Fruit fly (Drosophila melanogaster) whole organism, embryonic: Measurements from ENCODE around the gene fmt.
A peak's percentile ranks its signal among the peaks of the same experiment; 100 is the strongest.

ENCODE experiments used
- CG10147 ChIP-seq: fragments of 200-800 bp; sonication (Bioruptor generic); optimal IDR thresholded peaks from 2 replicates; lab custom pipeline; 2019; ENCODE audit warnings: missing biosample characterization, mild to moderate bottlenecking, missing genetic modification characterization, moderate library complexity
- CG10543 ChIP-seq: fragments of 200-800 bp; sonication (Bioruptor generic); optimal IDR thresholded peaks from 3 replicates; lab custom pipeline; 2017; ENCODE audit warnings: missing biosample characterization, mild to moderate bottlenecking, missing genetic modification characterization, moderate library complexity
- CG12236 ChIP-seq: fragments of 200-800 bp; sonication (Bioruptor generic); optimal IDR thresholded peaks from 2 replicates; lab custom pipeline; 2016; ENCODE audit warnings: missing biosample characterization, missing genetic modification characterization
- CG13296 ChIP-seq: fragments of 200-800 bp; sonication (Bioruptor generic); optimal IDR thresholded peaks from 3 replicates; lab custom pipeline; 2018; ENCODE audit warnings: missing biosample characterization, mild to moderate bottlenecking, missing genetic modification characterization
- CG14965 ChIP-seq: fragments of 200-800 bp; sonication (Bioruptor generic); optimal IDR thresholded peaks from 2 replicates; lab custom pipeline; 2016; ENCODE audit warnings: missing biosample characterization, missing genetic modification characterization, borderline replicate concordance
- CG1603 ChIP-seq: fragments of 200-800 bp; sonication (Bioruptor generic); optimal IDR thresholded peaks from 2 replicates; lab custom pipeline; 2019; ENCODE audit warnings: missing biosample characterization, mild to moderate bottlenecking, missing genetic modification characterization, moderate library complexity
- CG18011 ChIP-seq: fragments of 200-800 bp; sonication (Bioruptor generic); optimal IDR thresholded peaks from 2 replicates; lab custom pipeline; 2017; ENCODE audit warnings: missing biosample characterization, missing genetic modification characterization, mild to moderate bottlenecking, moderate library complexity, missing genotype
- CG43689 ChIP-seq: fragments of 200-800 bp; sonication (Bioruptor generic); IDR thresholded peaks from 2 replicates; pipeline ENCODE4 v1.3.6; 2022; ENCODE audit warnings: missing biosample characterization, missing genetic modification characterization
- CG4404 ChIP-seq: fragments of 200-800 bp; sonication (Bioruptor generic); IDR thresholded peaks from 2 replicates; pipeline ENCODE4 v1.3.6; 2022; ENCODE audit warnings: missing biosample characterization, missing genetic modification characterization
- CG6683 ChIP-seq: fragments of 200-800 bp; sonication (Bioruptor generic); optimal IDR thresholded peaks from 2 replicates; lab custom pipeline; 2017; ENCODE audit warnings: missing biosample characterization, mild to moderate bottlenecking, missing genetic modification characterization, missing genetic modification reagents
- CG7271 ChIP-seq: fragments of 200-800 bp; sonication (Bioruptor generic); optimal IDR thresholded peaks from 2 replicates; lab custom pipeline; 2018; ENCODE audit warnings: missing biosample characterization, mild to moderate bottlenecking, missing genetic modification characterization, moderate library complexity
- CG7928 ChIP-seq: fragments of 200-800 bp; sonication (Bioruptor generic); optimal IDR thresholded peaks from 2 replicates; lab custom pipeline; 2017; ENCODE audit warnings: missing biosample characterization, mild to moderate bottlenecking, missing genetic modification characterization
- D ChIP-seq, 2 experiments: fragments of 200-800 bp in 1 of 2; fragments of >200 bp in 1 of 2; sonication (Bioruptor generic) in 1 of 2; optimal IDR thresholded peaks; 2 replicates in 1 of 2; 3 replicates in 1 of 2; lab custom pipeline; 2017; ENCODE audit warnings: mild to moderate bottlenecking in 1 of 2, missing biosample characterization in 1 of 2, missing genetic modification characterization in 1 of 2, missing genetic modification reagents in 1 of 2
- D19A ChIP-seq: fragments of 200-800 bp; optimal IDR thresholded peaks from 3 replicates; lab custom pipeline; 2019; ENCODE audit warnings: missing biosample characterization, mild to moderate bottlenecking, missing genetic modification characterization, moderate library complexity
- Dek ChIP-seq: fragments of 200-800 bp; sonication (Bioruptor generic); optimal IDR thresholded peaks from 3 replicates; lab custom pipeline; 2019; ENCODE audit warnings: missing biosample characterization, mild to moderate bottlenecking, missing genetic modification characterization, moderate library complexity
- Ets65A ChIP-seq: fragments of 200-800 bp; sonication (Bioruptor generic); peaks from one replicate; lab custom pipeline; 2016; ENCODE audit warnings: missing biosample characterization, missing genetic modification characterization
- Fer1 ChIP-seq: fragments of 200-800 bp; sonication (Bioruptor generic); optimal IDR thresholded peaks from 2 replicates; lab custom pipeline; 2017; ENCODE audit warnings: missing biosample characterization, mild to moderate bottlenecking, missing genetic modification characterization
- Hey ChIP-seq: fragments of 200-800 bp; sonication (Bioruptor generic); optimal IDR thresholded peaks from 3 replicates; lab custom pipeline; 2018; ENCODE audit warnings: missing biosample characterization, mild to moderate bottlenecking, missing genetic modification characterization
- Hr3 ChIP-seq: fragments of 200-800 bp; sonication (Bioruptor generic); optimal IDR thresholded peaks from 3 replicates; lab custom pipeline; 2016; ENCODE audit warnings: missing biosample characterization, missing genetic modification characterization
- Lhr ChIP-seq: fragments of 200-800 bp; sonication (Bioruptor generic); optimal IDR thresholded peaks from 3 replicates; lab custom pipeline; 2017; ENCODE audit warnings: mild to moderate bottlenecking, missing biosample characterization, missing genetic modification reagents, missing genetic modification characterization
- Myb ChIP-seq: fragments of 200-800 bp; sonication (Bioruptor generic); optimal IDR thresholded peaks from 2 replicates; lab custom pipeline; 2016; ENCODE audit warnings: missing biosample characterization, missing genetic modification characterization
- Nf-YB ChIP-seq: fragments of 200-800 bp; sonication (Bioruptor generic); optimal IDR thresholded peaks from 3 replicates; lab custom pipeline; 2019; ENCODE audit warnings: missing biosample characterization, mild to moderate bottlenecking, missing genetic modification characterization, moderate library complexity
- Oaz ChIP-seq: fragments of 200-800 bp; sonication (Bioruptor generic); IDR thresholded peaks from 2 replicates; pipeline ENCODE4 v1.3.6; 2022; ENCODE audit warnings: missing biosample characterization, missing genetic modification characterization
- Poxn ChIP-seq: fragments of 200-800 bp; sonication (Bioruptor generic); IDR thresholded peaks from 2 replicates; pipeline ENCODE4 v1.3.6; 2022; ENCODE audit warnings: missing biosample characterization, missing genetic modification characterization
- Sox102F ChIP-seq: fragments of 200-800 bp; sonication (Bioruptor generic); optimal IDR thresholded peaks from 2 replicates; lab custom pipeline; 2018; ENCODE audit warnings: missing biosample characterization, mild to moderate bottlenecking, missing genetic modification characterization, moderate library complexity
- Xbp1 ChIP-seq: fragments of 200-800 bp; sonication (Bioruptor generic); optimal IDR thresholded peaks from 3 replicates; lab custom pipeline; 2016; ENCODE audit warnings: missing biosample characterization, mild to moderate bottlenecking, missing genetic modification characterization
- ac ChIP-seq: fragments of 200-800 bp; sonication (Bioruptor generic); optimal IDR thresholded peaks from 3 replicates; lab custom pipeline; 2017; ENCODE audit warnings: missing biosample characterization, mild to moderate bottlenecking, missing genetic modification characterization
- ap ChIP-seq: fragments of 200-800 bp; sonication (Bioruptor generic); IDR thresholded peaks from 2 replicates; pipeline ENCODE4 v1.3.6; 2022; ENCODE audit warnings: missing biosample characterization, missing genetic modification characterization
- ash1 ChIP-seq: fragments of 200-800 bp; sonication (Bioruptor generic); optimal IDR thresholded peaks from 2 replicates; lab custom pipeline; 2018; ENCODE audit warnings: missing biosample characterization, mild to moderate bottlenecking, missing genetic modification characterization
- chn ChIP-seq: fragments of 200-800 bp; sonication (Bioruptor generic); optimal IDR thresholded peaks from 2 replicates; lab custom pipeline; 2016; ENCODE audit warnings: missing biosample characterization, missing genetic modification characterization
- crol ChIP-seq: fragments of 200-800 bp; sonication (Bioruptor generic); IDR thresholded peaks from 2 replicates; pipeline ENCODE4 v1.3.6; 2022; ENCODE audit warnings: missing biosample characterization, missing genetic modification characterization
- cwo ChIP-seq: fragments of 200-800 bp; sonication (Bioruptor generic); optimal IDR thresholded peaks from 3 replicates; lab custom pipeline; 2017; ENCODE audit warnings: missing biosample characterization, missing genetic modification characterization, mild to moderate bottlenecking, moderate library complexity, missing genetic modification reagents
- dimm ChIP-seq: fragments of 200-800 bp; sonication (Bioruptor generic); IDR thresholded peaks from 2 replicates; pipeline ENCODE4 v1.3.6; 2022; ENCODE audit warnings: missing biosample characterization, missing genetic modification characterization
- disco-r ChIP-seq: fragments of 200-800 bp; sonication (Bioruptor generic); optimal IDR thresholded peaks from 2 replicates; lab custom pipeline; 2016; ENCODE audit warnings: missing biosample characterization, missing genetic modification characterization
- dpn ChIP-seq, 2 experiments: fragments of 200-800 bp; sonication (Bioruptor generic); optimal IDR thresholded peaks; 3 replicates each; lab custom pipeline; 2016; ENCODE audit warnings: missing biosample characterization in 2 of 2, missing genetic modification characterization in 2 of 2
- ems ChIP-seq: fragments of 200-800 bp; sonication (Bioruptor generic); optimal IDR thresholded peaks from 3 replicates; lab custom pipeline; 2016; ENCODE audit warnings: missing biosample characterization, missing genetic modification characterization
- gcm ChIP-seq: fragments of 200-800 bp; sonication (Bioruptor generic); optimal IDR thresholded peaks from 2 replicates; lab custom pipeline; 2019; ENCODE audit warnings: missing biosample characterization, mild to moderate bottlenecking, missing genetic modification characterization, moderate library complexity
- gt ChIP-seq: fragments of 200-800 bp; sonication (Bioruptor generic); IDR thresholded peaks from 2 replicates; pipeline ENCODE4 v1.3.6; 2022; ENCODE audit warnings: missing biosample characterization, missing genetic modification characterization
- ham ChIP-seq: fragments of 200-800 bp; sonication (Bioruptor generic); IDR thresholded peaks from 2 replicates; pipeline ENCODE4 v1.3.6; 2022; ENCODE audit warnings: missing biosample characterization, missing genetic modification characterization
- her ChIP-seq: fragments of 200-800 bp; sonication (Bioruptor generic); optimal IDR thresholded peaks from 2 replicates; lab custom pipeline; 2016; ENCODE audit warnings: missing biosample characterization, missing genetic modification characterization
- insv ChIP-seq, 2 experiments: fragments of 200-800 bp; sonication (Bioruptor generic); optimal IDR thresholded peaks; 3 replicates each; lab custom pipeline; 2016 to 2018; ENCODE audit warnings: missing biosample characterization in 2 of 2, missing genetic modification characterization in 2 of 2
- maf-S ChIP-seq: fragments of 200-800 bp; sonication (Bioruptor generic); optimal IDR thresholded peaks from 2 replicates; lab custom pipeline; 2016; ENCODE audit warnings: missing biosample characterization, missing genetic modification characterization
- nerfin-1 ChIP-seq: fragments of 200-800 bp; sonication (Bioruptor generic); optimal IDR thresholded peaks from 3 replicates; lab custom pipeline; 2019; ENCODE audit warnings: missing biosample characterization, mild to moderate bottlenecking, missing genetic modification characterization, moderate library complexity
- p53 ChIP-seq: fragments of 200-800 bp; sonication (Bioruptor generic); optimal IDR thresholded peaks from 2 replicates; lab custom pipeline; 2016; ENCODE audit warnings: missing biosample characterization, missing genetic modification characterization
- ro ChIP-seq: fragments of 200-800 bp; sonication (Bioruptor generic); IDR thresholded peaks from 2 replicates; pipeline ENCODE4 v1.3.6; 2022; ENCODE audit warnings: missing biosample characterization, missing genetic modification characterization
- sr ChIP-seq: fragments of 200-800 bp; sonication (Bioruptor generic); IDR thresholded peaks from 3 replicates; pipeline ENCODE4 v1.3.6; 2022; ENCODE audit warnings: missing biosample characterization, missing genetic modification characterization
- vfl ChIP-seq: fragments of 200-800 bp; sonication (Bioruptor generic); optimal IDR thresholded peaks from 2 replicates; lab custom pipeline; 2016; ENCODE audit warnings: missing biosample characterization, missing genetic modification characterization
- zen2 ChIP-seq: fragments of 200-800 bp; sonication (Bioruptor generic); IDR thresholded peaks from 3 replicates; pipeline ENCODE4 v1.3.6; 2022; ENCODE audit warnings: missing biosample characterization, missing genetic modification characterization; ENCODE audit not compliant: partially characterized antibody

Gene fmt

dm6 chr3L:6188995-6189927 is 15.6 kb upstream of the fmt start, which contains the start of the genes D19A and CG7386 (continued):
- TF ChIP-seq Sox102F (GFP tag; lab: Kevin White, UChicago) (peak; percentile 58), Hr3 (GFP tag; lab: Kevin White, UChicago) (peak; percentile 34), Hey (tag; lab: Kevin White, UChicago) (no peak), CG4404 (GFP tag; lab: Robert Waterston, UW) (no peak), dpn (GFP tag; optimal IDR thresholded peaks at IDR 0.05; lab: Kevin White, UChicago) (peak; percentile 33 to 62), D19A (peak; percentile 80), gcm (peak; percentile 24), Poxn (GFP tag; lab: Robert Waterston, UW) (no peak), nerfin-1 (tag; lab: Kevin White, UChicago) (peak; percentile 16), insv (GFP tag; optimal IDR thresholded peaks at IDR 0.05; lab: Kevin White, UChicago) (peak in 1 of 2 experiments; percentile 85), ham (GFP tag; lab: Robert Waterston, UW) (no peak), CG43689 (GFP tag; lab: Robert Waterston, UW) (0 out of 2 replicates have a peak, but pooled peaks have one; percentile 9), CG10543 (peak; percentile 48), CG12236 (GFP tag; lab: Kevin White, UChicago) (no peak), gt (GFP tag; lab: Robert Waterston, UW) (no peak), p53 (GFP tag; lab: Kevin White, UChicago) (no peak), D (optimal IDR thresholded peaks at IDR 0.05; lab: Kevin White, UChicago) (no peak), D (GFP tag; optimal IDR thresholded peaks at IDR 0.05; lab: Kevin White, UChicago) (peak; percentile 14), Dek (tag; lab: Kevin White, UChicago) (peak; percentile 47), Fer1 (GFP tag; lab: Kevin White, UChicago) (peak; percentile 60), Ets65A (GFP tag; lab: Kevin White, UChicago) (peak; percentile 89), Lhr (GFP tag; lab: Kevin White, UChicago) (no peak), Oaz (GFP tag; lab: Robert Waterston, UW) (peak; percentile 48; the same call in 1 of the 2 replicates), Myb (GFP tag; lab: Kevin White, UChicago) (peak; percentile 22), CG18011 (GFP tag; lab: Kevin White, UChicago) (no peak), CG6683 (GFP tag; lab: Kevin White, UChicago) (no peak), ems (GFP tag; lab: Kevin White, UChicago) (no peak), zen2 (GFP tag; lab: Robert Waterston, UW) (no peak), ro (no peak), CG7928 (GFP tag; lab: Kevin White, UChicago) (peak; percentile 89), CG13296 (peak; percentile 57), CG7271 (tag; lab: Kevin White, UChicago) (no peak), CG14965 (no peak), ap (GFP tag; lab: Robert Waterston, UW) (no peak), maf-S (GFP tag; lab: Kevin White, UChicago) (peak; percentile 29), her (GFP tag; lab: Kevin White, UChicago) (peak; percentile 49), crol (no peak), disco-r (GFP tag; lab: Kevin White, UChicago) (no peak), chn (peak; percentile 64), vfl (GFP tag; lab: Kevin White, UChicago) (peak; percentile 18), ac (GFP tag; lab: Kevin White, UChicago) (no peak), CG1603 (tag; lab: Kevin White, UChicago) (peak; percentile 59), sr (0 out of 3 replicates have a peak, but pooled peaks have one; percentile 8), dimm (GFP tag; lab: Robert Waterston, UW) (no peak), Nf-YB (peak; percentile 29), Xbp1 (GFP tag; lab: Kevin White, UChicago) (peak; percentile 67), cwo (GFP tag; lab: Kevin White, UChicago) (peak; percentile 46), ash1 (no peak), CG10147 (GFP tag; lab: Kevin White, UChicago) (peak; percentile 45)
